Fruit fly (Drosophila melanogaster): Measurements from ENCODE around the gene CG42327.

Gene CG42327

DNA sequence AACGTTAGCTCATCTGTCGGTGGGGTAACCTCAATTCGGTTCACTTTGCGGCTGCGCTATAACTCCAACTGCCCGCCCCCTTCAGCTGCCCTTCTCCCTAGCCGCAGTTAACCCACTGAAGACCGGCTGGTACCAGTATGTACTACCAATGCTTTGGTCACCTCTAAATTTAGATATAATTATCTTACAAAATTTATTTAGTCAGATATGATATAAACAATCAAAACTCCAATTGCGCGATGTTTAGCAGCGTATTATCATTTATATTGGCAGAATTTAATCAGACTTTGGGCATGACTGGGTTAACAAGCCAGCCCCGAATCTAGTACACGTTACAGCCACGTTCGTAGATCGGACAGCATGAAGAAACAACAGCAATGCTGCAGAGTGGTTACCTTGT is 5.8 kb downstream of the CG42327 start (continued):
- TF ChIP-seq sens (GFP tag) (peak; percentile 79), CG14667 (GFP tag; IDR thresholded peaks at IDR 0.05) (no peak), NC2β (GFP tag; optimal IDR thresholded peaks at IDR 0.05) (no peak), lmd (GFP tag; IDR thresholded peaks at IDR 0.05) (peak; percentile 40), CHES-1-like (GFP tag; optimal IDR thresholded peaks at IDR 0.05) (no peak), sr (GFP tag; IDR thresholded peaks at IDR 0.05) (0 out of 3 replicates have a peak, but pooled peaks have one; percentile 4), CG15514 (GFP tag; optimal IDR thresholded peaks at IDR 0.05) (peak; percentile 28), Sry-δ (GFP tag; optimal IDR thresholded peaks at IDR 0.05) (no peak), CG9727 (GFP tag; optimal IDR thresholded peaks at IDR 0.05) (peak; percentile 8), gcm2 (GFP tag; optimal IDR thresholded peaks at IDR 0.05) (peak; percentile 23), gem (tag; optimal IDR thresholded peaks at IDR 0.05) (peak; percentile 67), CG17361 (GFP tag; IDR thresholded peaks at IDR 0.05) (0 out of 3 replicates have a peak, but pooled peaks have one; percentile 38), peb (GFP tag; IDR thresholded peaks at IDR 0.05) (no peak), CG7357 (GFP tag; IDR thresholded peaks at IDR 0.05) (peak; percentile 44; the same call in 2 of the 3 replicates), D19A (tag; optimal IDR thresholded peaks at IDR 0.05) (peak; percentile 23), Ptx1 (GFP tag; IDR thresholded peaks at IDR 0.05) (peak; percentile 60), CG31441 (GFP tag; IDR thresholded peaks at IDR 0.05) (peak; percentile 61), Hr3 (GFP tag; optimal IDR thresholded peaks at IDR 0.05) (no peak), CG11696 (GFP tag; IDR thresholded peaks at IDR 0.05) (no peak), sisA (GFP tag; IDR thresholded peaks at IDR 0.05) (peak; percentile 41), CG17912 (GFP tag; optimal IDR thresholded peaks at IDR 0.05) (no peak), gce (GFP tag; IDR thresholded peaks at IDR 0.05) (no peak), Bgb (GFP tag; IDR thresholded peaks at IDR 0.05; ENCODE audit: partially characterized antibody) (no peak), so (GFP tag; IDR thresholded peaks at IDR 0.05) (peak; percentile 50; the same call in 1 of the 3 replicates), p53 (GFP tag; optimal IDR thresholded peaks at IDR 0.05) (no peak), HHEX (GFP tag; optimal IDR thresholded peaks at IDR 0.05) (peak; percentile 38), Pdp1 (GFP tag; optimal IDR thresholded peaks at IDR 0.05) (no peak), Oli (tag; optimal IDR thresholded peaks at IDR 0.05) (peak; percentile 71), sima (GFP tag; optimal IDR thresholded peaks at IDR 0.05) (no peak), CG12769 (tag; optimal IDR thresholded peaks at IDR 0.05) (peak; percentile 67), pan (optimal IDR thresholded peaks at IDR 0.05) (no peak), pan (GFP tag; optimal IDR thresholded peaks at IDR 0.05 in 1 of 2, IDR thresholded peaks at IDR 0.05 in 1 of 2) (peak in 1 of 2 experiments; percentile 53), D (optimal IDR thresholded peaks at IDR 0.05) (no peak), D (GFP tag; optimal IDR thresholded peaks at IDR 0.05) (no peak), Deaf1 (tag; optimal IDR thresholded peaks at IDR 0.05) (peak; percentile 19), CG12104 (GFP tag; optimal IDR thresholded peaks at IDR 0.05) (no peak), CG12391 (tag; optimal IDR thresholded peaks at IDR 0.05) (peak; percentile 59), tgo (GFP tag; IDR thresholded peaks at IDR 0.05) (peak; percentile 44; the same call in 1 of the 3 replicates), CG18619 (GFP tag; optimal IDR thresholded peaks at IDR 0.05) (no peak), CG10366 (GFP tag; IDR thresholded peaks at IDR 0.05) (peak; percentile 29; the same call in 1 of the 2 replicates), CG12744 (GFP tag; optimal IDR thresholded peaks at IDR 0.05) (no peak), Awh (GFP tag; IDR thresholded peaks at IDR 0.05) (peak; percentile 60; the same call in 1 of the 2 replicates), sna (GFP tag; IDR thresholded peaks at IDR 0.05; ENCODE audit: partially characterized antibody) (no peak), trh (GFP tag; optimal IDR thresholded peaks at IDR 0.05) (no peak), CG8290 (GFP tag; optimal IDR thresholded peaks at IDR 0.05) (no peak), CG8290 (tag; optimal IDR thresholded peaks at IDR 0.05) (peak in 1 of 2 experiments; percentile 57), CG18262 (tag; optimal IDR thresholded peaks at IDR 0.05) (peak; percentile 70), gfzf (GFP tag; optimal IDR thresholded peaks at IDR 0.05) (no peak), bbx (GFP tag; IDR thresholded peaks at IDR 0.05; ENCODE audit: partially characterized antibody) (no peak), CG17385 (GFP tag; optimal IDR thresholded peaks at IDR 0.05) (peak; percentile 50), Xrp1 (GFP tag; IDR thresholded peaks at IDR 0.05) (peak; percentile 32; the same call in 1 of the 2 replicates), Chrac-16 (GFP tag; optimal IDR thresholded peaks at IDR 0.05) (peak; percentile 7)
